Fruit fly (Drosophila melanogaster) Kc167 (cell line): ENCODE measurements around the gene CG7841.

Experiments
- Myc ChIP-seq: fragments of >200 bp; optimal IDR thresholded peaks from 2 replicates; lab custom pipeline; 2017; ENCODE audit warnings: missing external identifiers
- Sin3A ChIP-seq: fragments of >200 bp; optimal IDR thresholded peaks from 2 replicates; lab custom pipeline; 2018; ENCODE audit warnings: missing external identifiers
- h ChIP-seq: fragments of >200 bp; optimal IDR thresholded peaks from 3 replicates; lab custom pipeline; 2018; ENCODE audit warnings: missing external identifiers
- insv ChIP-seq: fragments of >200 bp; optimal IDR thresholded peaks from 3 replicates; lab custom pipeline; 2018; ENCODE audit warnings: missing external identifiers
- psq ChIP-seq: fragments of >200 bp; optimal IDR thresholded peaks from 2 replicates; lab custom pipeline; 2017; ENCODE audit warnings: missing external identifiers
- ttk ChIP-seq: sonication (Bioruptor generic); optimal IDR thresholded peaks from 2 replicates; lab custom pipeline; 2017; ENCODE audit warnings: missing external identifiers

Gene CG7841

DNA sequence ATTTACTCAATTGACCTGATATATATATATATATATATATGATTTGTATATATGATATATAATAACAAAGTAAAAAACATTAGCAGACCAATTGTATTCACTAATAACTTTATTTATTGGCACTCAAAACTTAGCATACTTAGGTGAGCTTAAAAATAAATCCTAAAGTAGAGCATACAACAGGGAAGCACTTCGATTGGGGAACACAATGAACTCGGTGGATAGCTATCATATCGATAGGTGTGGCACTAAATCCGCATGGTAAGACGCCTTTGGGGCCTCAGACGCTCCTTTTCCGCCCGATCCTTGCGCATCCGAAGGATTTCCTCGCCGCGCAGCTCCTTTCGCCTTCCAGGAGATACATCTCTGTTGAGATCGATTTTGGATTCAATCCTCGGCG lies 8.4 kb upstream of the CG7841 start:
- TF ChIP-seq insv (no peak), ttk (lab: Kevin White, UChicago) (no peak), psq (lab: Kevin White, UChicago) (no peak), Sin3A (lab: Kevin White, UChicago) (no peak), h (lab: Kevin White, UChicago) (no peak), Myc (no peak)

DNA sequence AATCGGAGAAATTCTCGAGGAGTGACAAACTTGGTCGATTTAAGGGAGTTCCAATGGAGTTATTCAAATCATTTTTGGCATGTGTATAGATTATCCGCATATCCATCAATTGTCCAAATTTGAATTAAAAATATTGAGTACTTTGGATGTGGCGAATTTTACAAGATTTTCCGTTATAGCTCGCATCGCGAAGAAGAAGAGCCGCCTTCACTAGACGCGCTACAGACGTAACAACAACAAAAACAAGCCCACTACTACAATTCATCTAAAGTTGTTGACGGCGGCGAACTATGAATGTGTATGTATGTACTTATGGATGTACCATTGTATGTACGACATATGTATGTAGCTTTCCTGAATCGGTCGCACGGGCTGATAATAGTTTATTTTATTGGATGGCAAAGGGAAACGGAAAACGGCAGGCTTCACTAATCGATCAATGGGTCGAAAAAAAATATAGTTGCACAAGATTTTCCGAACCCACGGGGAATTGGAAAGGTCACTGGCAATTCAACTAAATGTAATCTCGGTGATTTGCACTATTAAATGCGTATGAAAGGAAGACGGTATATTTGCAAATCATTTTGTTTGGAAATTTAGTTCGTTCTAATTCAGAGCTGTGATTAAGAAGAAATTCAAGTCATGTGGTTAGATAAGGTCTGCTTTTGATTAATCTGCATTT lies 6.9 kb upstream of the CG7841 start:
- TF ChIP-seq ttk (lab: Kevin White, UChicago) (no peak), h (lab: Kevin White, UChicago) (no peak), Sin3A (lab: Kevin White, UChicago) (no peak), psq (lab: Kevin White, UChicago) (no peak), Myc (no peak), insv (no peak)

DNA sequence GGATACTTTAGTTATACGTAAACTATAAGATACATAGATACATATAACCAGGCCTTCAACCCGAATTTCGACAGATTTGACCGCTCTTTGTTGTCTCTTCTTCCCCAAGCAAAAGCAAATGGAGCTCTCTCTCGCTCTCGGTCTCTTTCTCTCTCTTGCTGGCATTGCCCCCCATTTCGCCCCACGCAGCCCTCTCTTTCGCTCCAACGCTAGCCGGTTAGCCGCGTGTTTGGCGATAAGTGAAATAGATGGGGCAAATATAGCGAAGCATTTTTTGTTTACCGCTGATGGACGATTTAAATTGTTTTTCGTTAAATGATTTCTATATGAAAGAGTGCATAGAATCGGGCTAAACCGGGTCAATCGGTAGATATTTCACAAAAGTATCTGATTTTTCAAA lies 6.4 kb upstream of the CG7841 start:
- TF ChIP-seq Sin3A (lab: Kevin White, UChicago) (no peak), insv (no peak), Myc (no peak), psq (lab: Kevin White, UChicago) (no peak), h (lab: Kevin White, UChicago) (no peak), ttk (lab: Kevin White, UChicago) (no peak)

DNA sequence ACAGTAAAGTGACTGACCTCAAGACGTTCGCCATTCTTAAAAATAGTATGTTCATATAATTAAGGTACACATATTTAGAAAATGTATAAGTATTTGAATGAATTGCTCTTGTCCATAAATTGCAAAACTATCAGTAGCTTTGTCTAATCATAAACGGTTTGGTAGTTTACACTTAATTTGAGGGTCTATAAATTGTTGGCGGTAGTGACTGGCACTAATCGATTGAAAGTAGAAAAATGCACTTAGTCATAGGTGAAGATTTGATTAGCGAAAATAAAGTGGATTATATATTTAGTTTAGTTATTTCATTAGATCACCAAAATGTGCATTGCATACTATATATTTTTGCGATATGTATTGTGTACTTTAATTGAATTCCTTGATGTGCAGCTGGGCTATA lies 5.7 kb upstream of the CG7841 start:
- no peak for TF ChIP-seq Myc

DNA sequence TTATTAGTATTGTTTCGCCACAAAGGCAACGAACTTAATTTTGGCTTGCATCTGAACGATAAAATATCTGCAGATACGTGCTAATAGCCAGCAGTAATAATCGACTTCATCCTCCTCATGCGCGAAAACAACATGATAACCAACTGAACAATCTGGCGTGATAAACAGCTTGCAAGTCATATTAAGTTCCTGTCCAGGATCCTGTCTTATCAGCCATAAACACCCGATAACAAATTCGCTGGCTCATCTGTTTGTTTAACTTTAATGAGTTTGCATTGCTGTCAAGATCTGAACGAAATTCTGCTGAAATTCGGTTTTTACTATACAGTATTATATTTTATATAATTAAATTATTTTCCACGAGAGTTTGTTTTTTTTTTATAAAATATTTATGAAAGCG lies 5.2 kb upstream of the CG7841 start:
- no peak for TF ChIP-seq Myc
- no peak for TF ChIP-seq h (lab: Kevin White, UChicago)
- TF ChIP-seq insv: no peak
- no peak for TF ChIP-seq ttk (lab: Kevin White, UChicago)
- no peak for TF ChIP-seq psq (lab: Kevin White, UChicago)
- TF ChIP-seq Sin3A (lab: Kevin White, UChicago): no peak

DNA sequence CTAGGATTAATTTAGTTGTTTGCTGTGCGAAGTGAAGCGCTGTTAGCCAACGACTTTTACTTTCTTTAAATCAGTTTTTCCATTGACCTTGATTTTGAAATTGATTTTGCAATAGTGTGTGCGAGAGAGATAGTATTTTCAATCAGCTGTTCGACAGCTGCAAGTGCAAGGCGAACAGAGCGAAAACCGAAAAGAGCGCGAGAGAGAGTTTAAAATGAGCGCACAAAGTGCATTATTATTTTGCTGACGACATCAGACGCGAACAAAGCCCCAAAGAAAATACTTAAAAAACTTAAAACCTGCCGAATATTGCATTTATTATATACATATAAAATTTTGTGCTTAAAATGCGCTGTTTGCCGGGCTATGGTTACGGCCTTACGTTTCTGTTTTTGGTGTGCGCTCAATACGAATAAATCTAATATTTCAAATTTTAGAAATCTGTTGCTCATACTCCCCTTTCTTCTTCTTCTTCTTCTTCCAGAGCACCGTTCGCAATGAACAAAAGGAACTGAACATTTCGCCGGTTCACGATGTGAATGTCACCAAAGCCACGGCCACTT lies 3.7 kb upstream of the CG7841 start:
- no peak for TF ChIP-seq Myc
- no peak for TF ChIP-seq insv
- TF ChIP-seq ttk (lab: Kevin White, UChicago): no peak
- no peak for TF ChIP-seq h (lab: Kevin White, UChicago)
- no peak for TF ChIP-seq Sin3A (lab: Kevin White, UChicago)
- TF ChIP-seq psq (lab: Kevin White, UChicago): no peak

DNA sequence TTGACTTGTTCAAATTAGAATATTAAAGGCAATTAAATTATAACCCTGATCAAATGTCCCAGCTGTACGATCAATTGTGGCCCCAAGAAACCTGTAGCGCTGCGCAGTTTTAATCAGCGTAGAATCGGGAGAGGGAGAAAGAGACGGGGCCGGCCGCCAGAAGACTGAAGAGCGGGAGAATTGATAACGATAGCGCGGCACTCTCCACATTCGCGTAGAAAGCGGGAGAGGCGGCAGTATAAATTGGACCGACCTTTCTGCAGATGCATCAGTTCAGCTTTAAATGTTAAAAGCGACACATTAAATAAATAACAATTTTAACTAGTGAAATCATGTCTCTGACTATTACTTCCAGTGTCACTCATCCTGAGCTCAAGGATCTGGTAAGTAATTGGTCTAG lies 2.7 kb upstream of the CG7841 start, which contains the start of gene MsrA:
Gene MsrA (plus strand): TSS at position 266 of the 400 bp plus-strand sequence.
- TF ChIP-seq Myc (no peak), Sin3A (lab: Kevin White, UChicago) (no peak), h (lab: Kevin White, UChicago) (no peak), psq (lab: Kevin White, UChicago) (no peak)

DNA sequence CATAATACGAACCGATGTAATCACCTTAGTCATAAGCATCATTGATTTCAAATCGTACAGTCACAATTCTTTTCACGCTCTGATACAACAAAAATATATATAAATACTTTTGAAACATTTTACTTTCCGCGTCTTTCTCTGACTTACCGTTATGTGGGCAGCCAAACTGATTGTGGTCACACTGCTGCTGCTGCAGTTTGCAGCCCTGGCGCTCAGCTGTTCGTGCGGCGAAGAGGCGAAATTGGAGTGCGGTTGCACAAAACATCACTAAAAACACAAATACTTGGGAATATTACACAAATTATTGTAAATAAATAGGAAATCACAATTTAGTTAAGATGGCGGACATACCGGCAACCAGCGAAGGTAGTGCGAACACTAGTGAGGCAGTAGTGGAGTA lies 1.3 kb upstream of the CG7841 start, which contains the start of the genes gdl and gdl-ORF39:
Gene gdl (plus strand): TSS at position 48 of the 400 bp plus-strand sequence.
Gene gdl-ORF39 (plus strand): TSS at position 48 of the 400 bp plus-strand sequence.
- TF ChIP-seq insv: no peak
- no peak for TF ChIP-seq Myc
- no peak for TF ChIP-seq psq (lab: Kevin White, UChicago)
- no peak for TF ChIP-seq Sin3A (lab: Kevin White, UChicago)

DNA sequence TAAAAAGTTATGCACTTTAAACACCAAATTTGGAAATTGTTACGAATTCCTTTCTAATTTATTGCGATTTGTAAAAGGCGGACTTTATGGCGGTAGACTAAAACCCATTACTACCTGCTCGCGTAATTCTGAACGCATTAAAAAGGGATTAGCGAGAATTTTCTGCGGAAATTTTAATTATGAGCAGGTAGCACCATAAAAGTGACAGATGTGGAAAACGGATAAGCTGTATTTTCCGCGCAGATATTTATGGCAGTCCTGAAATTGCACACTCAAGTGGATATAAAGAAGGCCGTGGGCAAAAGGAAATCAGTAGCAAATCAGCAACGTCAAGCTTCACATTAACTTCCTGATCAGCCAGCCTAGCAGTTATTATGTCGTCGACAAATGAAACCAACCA lies 698 bp upstream of the CG7841 start, which contains the start of gene Z600:
Gene Z600 (plus strand): TSS at position 312 of the 400 bp plus-strand sequence.
- TF ChIP-seq h (lab: Kevin White, UChicago): no peak

DNA sequence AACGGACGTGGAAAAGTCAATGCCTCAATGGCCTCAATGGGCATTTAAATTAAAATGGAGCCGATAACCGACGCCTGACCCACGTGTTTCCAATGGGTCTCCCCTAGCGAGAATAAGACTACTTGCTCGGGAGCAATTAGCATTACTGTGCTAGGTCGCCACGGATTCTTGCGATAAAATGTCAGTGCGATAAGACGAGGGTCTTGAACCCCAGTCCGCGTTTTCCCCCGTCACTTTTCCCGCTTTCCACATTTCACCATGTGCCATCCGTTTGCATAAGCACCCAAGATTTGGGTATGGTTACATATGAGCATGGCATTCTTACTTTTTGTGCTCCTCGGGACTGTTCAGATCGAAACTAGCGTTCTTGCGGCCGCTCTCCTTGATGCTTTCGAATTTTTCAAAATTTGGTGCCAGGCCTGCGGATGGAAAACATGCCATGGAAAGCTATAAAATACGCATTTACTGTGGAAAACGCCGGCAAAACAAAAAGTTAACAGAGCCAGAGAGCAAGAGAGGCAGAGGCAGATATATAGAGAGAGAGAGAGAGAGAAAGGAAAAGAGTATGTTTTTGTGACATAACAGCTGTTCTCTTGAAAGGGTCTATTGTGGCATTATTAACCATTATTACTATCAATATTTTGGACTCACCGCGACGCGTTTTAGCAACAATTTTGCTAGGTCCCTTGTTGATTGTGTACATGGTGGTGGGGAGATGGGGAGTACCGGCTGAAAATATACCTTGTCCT lies 730 bp downstream of the CG7841 start:
- TF ChIP-seq Sin3A (lab: Kevin White, UChicago): no peak
- no peak for TF ChIP-seq psq (lab: Kevin White, UChicago)
- no peak for TF ChIP-seq ttk (lab: Kevin White, UChicago)

DNA sequence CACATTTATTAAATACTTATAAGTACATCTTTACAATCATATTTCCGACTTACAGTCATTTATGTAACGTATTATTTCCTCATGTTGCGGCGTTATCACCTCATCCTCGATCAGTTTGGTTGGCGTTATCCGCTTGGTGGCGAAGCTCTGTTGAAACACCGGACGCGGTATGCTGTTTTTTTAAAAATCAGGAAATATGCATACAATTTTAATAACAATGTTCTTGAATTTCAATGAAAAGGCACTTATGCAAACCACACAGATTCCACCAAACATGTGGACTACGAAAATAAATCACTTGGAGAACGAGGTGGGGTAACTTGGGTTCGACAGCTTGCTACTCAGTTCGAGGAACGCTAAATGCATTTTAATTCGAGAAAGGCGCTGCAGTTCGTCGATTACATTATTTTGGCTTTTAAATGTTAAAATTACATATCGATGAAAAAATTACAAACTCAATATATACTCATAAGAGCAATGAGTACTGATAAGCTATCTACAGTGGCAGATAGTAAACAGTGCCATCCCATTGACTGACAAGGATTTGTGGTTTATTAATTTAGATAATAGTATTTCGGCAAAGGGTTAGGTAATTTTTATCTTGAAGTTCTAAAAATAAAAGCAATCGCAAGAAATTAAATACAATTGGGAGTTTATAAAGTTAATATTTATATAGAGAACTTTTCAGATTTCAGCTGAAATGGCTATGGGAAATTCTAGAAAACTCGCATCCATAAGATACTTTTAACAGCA lies 1.7 kb downstream of the CG7841 start:
- TF ChIP-seq psq (lab: Kevin White, UChicago): no peak
- TF ChIP-seq ttk (lab: Kevin White, UChicago): no peak
- TF ChIP-seq Sin3A (lab: Kevin White, UChicago): no peak
- TF ChIP-seq h (lab: Kevin White, UChicago): no peak
- no peak for TF ChIP-seq Myc

DNA sequence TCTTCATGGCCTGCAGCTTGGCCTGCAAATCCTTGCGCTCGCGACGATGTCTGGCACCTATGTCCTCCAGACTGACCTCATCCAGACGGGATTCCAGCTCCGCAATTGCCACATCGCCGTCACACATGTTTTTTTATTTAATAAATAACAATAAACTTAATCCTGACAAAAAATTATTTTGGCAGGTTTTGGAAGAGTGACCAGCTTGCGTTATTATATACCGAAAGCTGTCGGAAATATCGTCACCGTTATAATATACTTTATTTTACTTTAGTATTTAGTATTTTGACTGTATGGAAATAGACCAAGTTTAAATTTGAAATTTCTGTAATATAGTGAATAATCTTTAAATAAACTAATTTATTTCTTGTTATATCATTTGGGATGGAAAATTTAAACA lies 3.4 kb downstream of the CG7841 start, which contains the start of gene CG7857:
Gene CG7857 (minus strand): TSS at position 208 of the 400 bp plus-strand sequence.
- TF ChIP-seq Sin3A (lab: Kevin White, UChicago): no peak
- no peak for TF ChIP-seq insv
- TF ChIP-seq ttk (lab: Kevin White, UChicago): no peak
- no peak for TF ChIP-seq psq (lab: Kevin White, UChicago)
- TF ChIP-seq Myc: no peak
